Worm (Caenorhabditis elegans) whole organism, L2 larva: ENCODE measurements around the gene ran-3.

Experiments
- C34F6.9 ChIP-seq: fragments of 150-350 bp; optimal IDR thresholded peaks from 2 replicates; lab custom pipeline; 2014; ENCODE audit warnings: missing biosample characterization, missing genetic modification characterization
- F13H6.1 ChIP-seq: sonication (generic microtip); optimal IDR thresholded peaks from 2 replicates; lab custom pipeline; 2016; ENCODE audit warnings: missing genetic modification characterization, missing compliant biosample characterization
- R02D3.7 ChIP-seq: fragments of 150-350 bp; optimal IDR thresholded peaks from 2 replicates; lab custom pipeline; 2014; ENCODE audit warnings: missing biosample characterization, missing genetic modification characterization
- Y55F3AM.14 ChIP-seq: fragments of 200-800 bp; sonication (Bioruptor generic); optimal IDR thresholded peaks from 2 replicates; lab custom pipeline; 2018; ENCODE audit warnings: mild to moderate bottlenecking, missing genetic modification characterization, missing compliant biosample characterization
- ZK546.5 ChIP-seq: sonication (generic microtip); optimal IDR thresholded peaks from 2 replicates; lab custom pipeline; 2017; ENCODE audit warnings: missing biosample characterization, missing genetic modification characterization
- alr-1 ChIP-seq: fragments of 150-350 bp; optimal IDR thresholded peaks from 2 replicates; lab custom pipeline; 2014; ENCODE audit warnings: missing biosample characterization, missing genetic modification characterization
- aly-2 ChIP-seq: fragments of 150-350 bp; optimal IDR thresholded peaks from 2 replicates; lab custom pipeline; 2014; ENCODE audit warnings: missing biosample characterization, missing genetic modification characterization
- ama-1 ChIP-seq: fragments of 150-350 bp; optimal IDR thresholded peaks from 2 replicates; lab custom pipeline; 2018; ENCODE audit warnings: inconsistent platforms
- blmp-1 ChIP-seq: sonication (generic microtip); optimal IDR thresholded peaks from 2 replicates; lab custom pipeline; 2017; ENCODE audit warnings: missing genetic modification characterization, mild to moderate bottlenecking, missing compliant biosample characterization, antibody characterized with exemption, moderate library complexity; ENCODE audit not compliant: insufficient read depth
- ceh-16 ChIP-seq: fragments of 150-350 bp; optimal IDR thresholded peaks from 2 replicates; lab custom pipeline; 2014; ENCODE audit warnings: missing biosample characterization, missing genetic modification characterization
- ceh-82 ChIP-seq: fragments of 150-350 bp; optimal IDR thresholded peaks from 2 replicates; lab custom pipeline; 2014; ENCODE audit warnings: missing biosample characterization, missing genetic modification characterization
- crh-2 ChIP-seq: sonication (generic microtip); optimal IDR thresholded peaks from 2 replicates; lab custom pipeline; 2017; ENCODE audit warnings: missing biosample characterization, missing genetic modification characterization
- dmd-4 ChIP-seq: sonication (generic microtip); optimal IDR thresholded peaks from 2 replicates; lab custom pipeline; 2017; ENCODE audit warnings: missing biosample characterization, missing genetic modification characterization
- egl-27 ChIP-seq: sonication (generic microtip); optimal IDR thresholded peaks from 3 replicates; lab custom pipeline; 2017; ENCODE audit warnings: missing biosample characterization, missing genetic modification reagents, missing genetic modification characterization
- elt-1 ChIP-seq: fragments of 150-350 bp; optimal IDR thresholded peaks from 2 replicates; lab custom pipeline; 2014; ENCODE audit warnings: missing biosample characterization, missing genetic modification characterization
- elt-3 ChIP-seq: sonication (generic microtip); optimal IDR thresholded peaks from 2 replicates; lab custom pipeline; 2017; ENCODE audit warnings: missing biosample characterization, missing genetic modification characterization
- fos-1 ChIP-seq: fragments of 150-350 bp; optimal IDR thresholded peaks from 2 replicates; lab custom pipeline; 2014; ENCODE audit warnings: missing biosample characterization, missing genetic modification characterization
- gmeb-1 ChIP-seq: fragments of 150-350 bp; optimal IDR thresholded peaks from 2 replicates; lab custom pipeline; 2014; ENCODE audit warnings: missing biosample characterization, missing genetic modification characterization
- lin-11 ChIP-seq: fragments of 150-350 bp; sonication (generic microtip); optimal IDR thresholded peaks from 2 replicates; lab custom pipeline; 2014; ENCODE audit warnings: missing biosample characterization, missing genetic modification characterization, inconsistent platforms, mixed read lengths
- lin-13 ChIP-seq: fragments of 150-350 bp; optimal IDR thresholded peaks from 2 replicates; lab custom pipeline; 2014; ENCODE audit warnings: missing biosample characterization, missing genetic modification reagents, missing genetic modification characterization
- lin-39 ChIP-seq: fragments of 150-350 bp; optimal IDR thresholded peaks from 2 replicates; lab custom pipeline; 2014; ENCODE audit warnings: missing biosample characterization, missing genetic modification reagents, missing genetic modification characterization
- lsy-2 ChIP-seq, 2 experiments: fragments of 150-350 bp in 1 of 2; sonication (generic microtip) in 1 of 2; optimal IDR thresholded peaks; 2 replicates each; lab custom pipeline; 2014 to 2017; ENCODE audit warnings: missing biosample characterization in 2 of 2, missing genetic modification characterization in 2 of 2
- mab-5 ChIP-seq: fragments of 150-350 bp; optimal IDR thresholded peaks from 2 replicates; lab custom pipeline; 2014; ENCODE audit warnings: missing biosample characterization, missing genetic modification characterization
- mbf-1 ChIP-seq: sonication (generic microtip); optimal IDR thresholded peaks from 2 replicates; lab custom pipeline; 2017; ENCODE audit warnings: missing biosample characterization, missing genetic modification characterization
- mdl-1 ChIP-seq, 2 experiments: fragments of 150-350 bp in 1 of 2; sonication (generic microtip) in 1 of 2; optimal IDR thresholded peaks; 2 replicates each; lab custom pipeline; 2017; ENCODE audit warnings: missing biosample characterization in 2 of 2, missing genetic modification characterization in 2 of 2
- nhr-10 ChIP-seq: sonication (generic microtip); optimal IDR thresholded peaks from 2 replicates; lab custom pipeline; 2017; ENCODE audit warnings: missing biosample characterization, missing genetic modification characterization
- nhr-11 ChIP-seq: fragments of 150-350 bp; optimal IDR thresholded peaks from 2 replicates; lab custom pipeline; 2014; ENCODE audit warnings: missing biosample characterization, missing genetic modification characterization
- nhr-12 ChIP-seq: fragments of 150-350 bp; optimal IDR thresholded peaks from 2 replicates; lab custom pipeline; 2014; ENCODE audit warnings: missing biosample characterization, missing genetic modification characterization
- nhr-129 ChIP-seq: fragments of 150-350 bp; optimal IDR thresholded peaks from 2 replicates; lab custom pipeline; 2014; ENCODE audit warnings: missing biosample characterization, missing genetic modification characterization
- nhr-21 ChIP-seq: fragments of 150-350 bp; optimal IDR thresholded peaks from 2 replicates; lab custom pipeline; 2014; ENCODE audit warnings: missing biosample characterization, missing genetic modification characterization
- nhr-23 ChIP-seq: fragments of 150-350 bp; optimal IDR thresholded peaks from 2 replicates; lab custom pipeline; 2014; ENCODE audit warnings: missing biosample characterization, missing genetic modification reagents, missing genetic modification characterization
- nhr-237 ChIP-seq: fragments of 150-350 bp; optimal IDR thresholded peaks from 2 replicates; lab custom pipeline; 2014; ENCODE audit warnings: missing biosample characterization, missing genetic modification characterization
- nhr-25 ChIP-seq: fragments of 150-350 bp; sonication (generic microtip); optimal IDR thresholded peaks from 3 replicates; lab custom pipeline; 2014; ENCODE audit warnings: missing biosample characterization, missing genetic modification characterization
- nhr-6 ChIP-seq: fragments of 150-350 bp; optimal IDR thresholded peaks from 2 replicates; lab custom pipeline; 2014; ENCODE audit warnings: missing biosample characterization, missing genetic modification characterization
- nhr-77 ChIP-seq: fragments of 150-350 bp; optimal IDR thresholded peaks from 2 replicates; lab custom pipeline; 2014; ENCODE audit warnings: missing biosample characterization, missing genetic modification characterization
- peb-1 ChIP-seq: fragments of 150-350 bp; optimal IDR thresholded peaks from 2 replicates; lab custom pipeline; 2014; ENCODE audit warnings: missing biosample characterization, missing genetic modification characterization
- sem-4 ChIP-seq: fragments of 150-350 bp; optimal IDR thresholded peaks from 2 replicates; lab custom pipeline; 2014; ENCODE audit warnings: missing biosample characterization, missing genetic modification reagents, missing genetic modification characterization
- skn-1 ChIP-seq: sonication (generic microtip); optimal IDR thresholded peaks from 2 replicates; lab custom pipeline; 2017; ENCODE audit warnings: missing biosample characterization, missing genetic modification characterization
- sma-3 ChIP-seq: sonication (generic microtip); optimal IDR thresholded peaks from 2 replicates; lab custom pipeline; 2016; ENCODE audit warnings: missing genetic modification reagents, missing genetic modification characterization, missing compliant biosample characterization
- sma-9 ChIP-seq, 2 experiments: fragments of 150-350 bp in 1 of 2; sonication (generic microtip) in 1 of 2; optimal IDR thresholded peaks; 2 replicates each; lab custom pipeline; 2014 to 2016; ENCODE audit warnings: missing genetic modification characterization in 2 of 2, mild to moderate bottlenecking in 1 of 2, missing biosample characterization in 1 of 2, missing compliant biosample characterization in 1 of 2, missing genetic modification reagents in 1 of 2, moderate library complexity in 1 of 2
- snpc-4 ChIP-seq: fragments of 150-350 bp; optimal IDR thresholded peaks from 2 replicates; lab custom pipeline; 2014; ENCODE audit warnings: missing biosample characterization, missing genetic modification characterization
- unc-39 ChIP-seq: fragments of 150-350 bp; optimal IDR thresholded peaks from 2 replicates; lab custom pipeline; 2014; ENCODE audit warnings: missing biosample characterization, missing genetic modification characterization
- unc-55 ChIP-seq: fragments of 150-350 bp; sonication (generic microtip); optimal IDR thresholded peaks from 3 replicates; lab custom pipeline; 2014; ENCODE audit warnings: missing biosample characterization, missing genetic modification reagents, missing genetic modification characterization
- unc-62 ChIP-seq: fragments of 150-350 bp; optimal IDR thresholded peaks from 2 replicates; lab custom pipeline; 2014; ENCODE audit warnings: missing biosample characterization, missing genetic modification reagents, missing genetic modification characterization
- zag-1 ChIP-seq: fragments of 150-350 bp; optimal IDR thresholded peaks from 2 replicates; lab custom pipeline; 2014; ENCODE audit warnings: missing biosample characterization, missing genetic modification characterization
- ztf-1 ChIP-seq: fragments of 200-800 bp; sonication (Bioruptor generic); conservative IDR thresholded peaks from 2 replicates; pipeline ENCODE4 v1.3.6; 2022; ENCODE audit warnings: missing genetic modification characterization, missing compliant biosample characterization
- ztf-11 ChIP-seq: sonication (generic microtip); optimal IDR thresholded peaks from 2 replicates; lab custom pipeline; 2017; ENCODE audit warnings: missing biosample characterization, missing genetic modification characterization
- ztf-4 ChIP-seq: fragments of 150-350 bp; optimal IDR thresholded peaks from 2 replicates; lab custom pipeline; 2014; ENCODE audit warnings: missing biosample characterization, missing genetic modification characterization

ran-3 gene

ce11 chrII:8325002-8325539 is at the start of gene ran-3, which contains the start of gene C26D10.3:
Gene ran-3 (minus strand): TSS chrII:8325052.
Gene C26D10.3 (plus strand): TSS chrII:8325386.
- TF ChIP-seq F13H6.1 (tag; lab: Kevin White, UChicago) (peak; percentile 8), nhr-23 (tag; lab: Kevin White, UChicago) (no peak), dmd-4 (tag; lab: Kevin White, UChicago) (no peak), blmp-1 (tag; lab: Kevin White, UChicago) (no peak), lin-13 (peak; percentile 17), sma-3 (peak; percentile 47), nhr-25 (no peak), nhr-6 (tag; lab: Kevin White, UChicago) (no peak), peb-1 (no peak), mbf-1 (tag; lab: Kevin White, UChicago) (no peak), alr-1 (tag; lab: Kevin White, UChicago) (no peak), ztf-1 (GFP tag; lab: Robert Waterston, UW) (no peak), egl-27 (tag; lab: Kevin White, UChicago) (no peak), gmeb-1 (peak; percentile 55), fos-1 (tag; lab: Kevin White, UChicago) (no peak), unc-62 (GFP tag; lab: Kevin White, UChicago) (no peak), nhr-12 (tag; lab: Kevin White, UChicago) (no peak), elt-3 (no peak), R02D3.7 (tag; lab: Kevin White, UChicago) (no peak), nhr-77 (tag; lab: Kevin White, UChicago) (no peak), nhr-237 (tag; lab: Kevin White, UChicago) (no peak), lin-11 (peak; percentile 54), zag-1 (tag; lab: Kevin White, UChicago) (no peak), snpc-4 (tag; lab: Kevin White, UChicago) (no peak), ama-1 (lab: Kevin White, UChicago) (no peak), elt-1 (tag; lab: Kevin White, UChicago) (no peak), skn-1 (tag; lab: Kevin White, UChicago) (peak; percentile 42), lin-39 (tag; lab: Kevin White, UChicago) (no peak), nhr-129 (peak; percentile 66), ZK546.5 (tag; lab: Kevin White, UChicago) (no peak), nhr-21 (tag; lab: Kevin White, UChicago) (peak; percentile 18), sem-4 (tag; lab: Kevin White, UChicago) (no peak), sma-9 (GFP tag; optimal IDR thresholded peaks at IDR 0.05; lab: Kevin White, UChicago) (no peak), sma-9 (tag; optimal IDR thresholded peaks at IDR 0.05; lab: Kevin White, UChicago) (no peak), Y55F3AM.14 (GFP tag; lab: Kevin White, UChicago) (no peak), aly-2 (no peak), nhr-11 (no peak), unc-55 (GFP tag; lab: Kevin White, UChicago) (peak; percentile 69), unc-39 (tag; lab: Kevin White, UChicago) (no peak), ztf-4 (no peak), ztf-11 (tag; lab: Kevin White, UChicago) (no peak), ceh-16 (tag; lab: Kevin White, UChicago) (no peak), crh-2 (tag; lab: Kevin White, UChicago) (peak; percentile 13), mab-5 (no peak), ceh-82 (tag; lab: Kevin White, UChicago) (no peak), C34F6.9 (tag; lab: Kevin White, UChicago) (peak; percentile 43), lsy-2 (tag; optimal IDR thresholded peaks at IDR 0.05; lab: Kevin White, UChicago) (peak in 1 of 2 experiments; percentile 70), mdl-1 (tag; optimal IDR thresholded peaks at IDR 0.05; lab: Kevin White, UChicago) (no peak), nhr-10 (tag; lab: Kevin White, UChicago) (no peak)
